Worm (Caenorhabditis elegans) whole organism, young adult: ENCODE measurements around the gene M03A1.3.

Source experiments
- ZK185.1 ChIP-seq: sonication (generic microtip); optimal IDR thresholded peaks from 2 replicates; lab custom pipeline; 2016; ENCODE audit warnings: mild to moderate bottlenecking, missing genetic modification characterization, missing compliant biosample characterization; ENCODE audit not compliant: poor library complexity, severe bottlenecking
- ama-1 ChIP-seq, 3 experiments: fragments of 150-350 bp in 1 of 3; sonication (generic microtip) in 2 of 3; optimal IDR thresholded peaks; 2 replicates each; lab custom pipeline; 2014 to 2018; ENCODE audit warnings: missing biosample characterization in 2 of 3, missing genetic modification characterization in 2 of 3, missing genetic modification reagents in 2 of 3
- attf-5 ChIP-seq: fragments of 200-800 bp; sonication (Bioruptor generic); optimal IDR thresholded peaks from 2 replicates; lab custom pipeline; 2018; ENCODE audit warnings: mild to moderate bottlenecking, missing genetic modification characterization, missing compliant biosample characterization
- ceh-79 ChIP-seq: sonication (generic microtip); optimal IDR thresholded peaks from 2 replicates; lab custom pipeline; 2017; ENCODE audit warnings: mild to moderate bottlenecking, missing genetic modification characterization, missing compliant biosample characterization
- die-1 ChIP-seq: sonication (generic microtip); optimal IDR thresholded peaks from 2 replicates; lab custom pipeline; 2016; ENCODE audit warnings: missing genotype, mild to moderate bottlenecking, missing genetic modification characterization, missing compliant biosample characterization
- gei-17 ChIP-seq: fragments of 200-800 bp; sonication (Bioruptor generic); optimal IDR thresholded peaks from 2 replicates; lab custom pipeline; 2018; ENCODE audit warnings: mild to moderate bottlenecking, missing genetic modification characterization, missing compliant biosample characterization
- mes-4 ChIP-seq: sonication (generic microtip); optimal IDR thresholded peaks from 2 replicates; lab custom pipeline; 2016; ENCODE audit warnings: missing genotype, missing genetic modification characterization, missing compliant biosample characterization
- nfya-1 ChIP-seq: sonication (generic microtip); optimal IDR thresholded peaks from 2 replicates; lab custom pipeline; 2017; ENCODE audit warnings: antibody characterized with exemption, missing compliant biosample characterization, missing genetic modification characterization, borderline replicate concordance; ENCODE audit not compliant: insufficient read depth
- nfya-2 ChIP-seq: fragments of 200-800 bp; sonication (Bioruptor generic); IDR thresholded peaks from 2 replicates; pipeline ENCODE4 v1.3.6; 2022; ENCODE audit warnings: missing genetic modification reagents, missing genetic modification characterization, missing compliant biosample characterization
- pha-4 ChIP-seq: fragments of 150-350 bp; sonication (generic microtip); optimal IDR thresholded peaks from 2 replicates; lab custom pipeline; 2014; ENCODE audit warnings: missing biosample characterization, missing genetic modification reagents, missing genetic modification characterization
- rec-8 ChIP-seq, 2 experiments: sonication (generic microtip); optimal IDR thresholded peaks; 2 replicates each; lab custom pipeline; 2016; ENCODE audit warnings: mild to moderate bottlenecking in 2 of 2, missing genetic modification characterization in 2 of 2, missing genetic modification reagents in 2 of 2, missing genotype in 2 of 2, missing biosample characterization in 1 of 2, missing compliant biosample characterization in 1 of 2, moderate library complexity in 1 of 2
- snpc-4 ChIP-seq, 5 experiments: fragments of 150-350 bp in 1 of 5; sonication (generic microtip) in 4 of 5; optimal IDR thresholded peaks; 2 replicates each; lab custom pipeline; 2014 to 2018; ENCODE audit warnings: missing genetic modification characterization in 5 of 5, missing biosample characterization in 3 of 5, antibody characterized with exemption in 2 of 5, mild to moderate bottlenecking in 2 of 5, missing compliant biosample characterization in 2 of 5, missing genotype in 2 of 5, moderate library complexity in 2 of 5, missing genetic modification reagents in 1 of 5
- unc-130 ChIP-seq: sonication (generic microtip); optimal IDR thresholded peaks from 2 replicates; lab custom pipeline; 2016; ENCODE audit warnings: missing genetic modification reagents, missing genetic modification characterization, missing compliant biosample characterization
- unc-62 ChIP-seq: fragments of 150-350 bp; optimal IDR thresholded peaks from 2 replicates; lab custom pipeline; 2014; ENCODE audit warnings: missing biosample characterization, missing genetic modification reagents, missing genetic modification characterization

DNA sequence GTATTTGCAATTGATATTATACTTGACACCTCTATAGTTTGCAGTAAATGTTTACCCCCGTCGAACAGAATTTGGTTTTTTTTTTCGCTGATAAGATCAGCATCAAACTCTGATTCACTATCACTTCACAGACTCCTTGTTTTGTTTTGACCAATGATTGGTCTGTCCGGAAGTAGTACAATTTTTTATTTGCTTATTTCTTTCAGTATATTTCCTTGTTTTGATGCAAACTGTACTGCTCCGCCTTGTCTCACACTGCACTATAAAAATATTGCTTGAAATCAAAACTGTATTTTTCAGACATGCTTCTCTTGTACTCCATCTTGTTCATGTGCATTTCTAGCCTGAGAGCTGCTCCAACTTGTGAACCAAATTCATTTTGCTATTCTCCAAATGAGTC is at the start of gene M03A1.3:
- TF ChIP-seq nfya-1 (no peak), mes-4 (no peak), snpc-4 (GFP tag; optimal IDR thresholded peaks at IDR 0.05; lab: Kevin White, UChicago) (no peak), snpc-4 (tag; optimal IDR thresholded peaks at IDR 0.05; lab: Kevin White, UChicago) (no peak), ama-1 (optimal IDR thresholded peaks at IDR 0.05; lab: Kevin White, UChicago) (no peak), ama-1 (GFP tag; optimal IDR thresholded peaks at IDR 0.05; lab: Kevin White, UChicago) (no peak), nfya-2 (GFP tag; lab: Robert Waterston, UW) (no peak), attf-5 (GFP tag; lab: Kevin White, UChicago) (no peak), ZK185.1 (tag; lab: Kevin White, UChicago) (no peak), rec-8 (tag; optimal IDR thresholded peaks at IDR 0.05; lab: Kevin White, UChicago) (no peak), pha-4 (tag; lab: Kevin White, UChicago) (no peak), unc-62 (GFP tag; lab: Kevin White, UChicago) (no peak), gei-17 (no peak), unc-130 (GFP tag; lab: Kevin White, UChicago) (no peak), die-1 (tag; lab: Kevin White, UChicago) (no peak), ceh-79 (no peak)
